Worm (Caenorhabditis elegans) whole organism, L4 larva: ENCODE measurements around the gene clec-5.

Source experiments
- aly-2 ChIP-seq: sonication (generic microtip); optimal IDR thresholded peaks from 2 replicates; lab custom pipeline; 2018; ENCODE audit warnings: missing biosample characterization, missing genetic modification characterization
- egl-27 ChIP-seq: sonication (generic microtip); optimal IDR thresholded peaks from 3 replicates; lab custom pipeline; 2017; ENCODE audit warnings: missing biosample characterization, missing genetic modification reagents, missing genetic modification characterization
- hmg-1.1 ChIP-seq: fragments of 200-800 bp; sonication (Bioruptor generic); IDR thresholded peaks from 2 replicates; pipeline ENCODE4 v1.3.6; 2022; ENCODE audit warnings: missing genetic modification reagents, missing genetic modification characterization, missing compliant biosample characterization
- pha-4 ChIP-seq, 2 experiments: fragments of 150-350 bp in 1 of 2; fragments of 200-800 bp in 1 of 2; sonication (Bioruptor generic) in 1 of 2; IDR thresholded peaks in 1 of 2; optimal IDR thresholded peaks in 1 of 2; 2 replicates each; pipeline versions ENCODE4 v1.3.6 to Lab custom; 2014 to 2022; ENCODE audit warnings: missing genetic modification characterization in 2 of 2, missing genetic modification reagents in 2 of 2, missing biosample characterization in 1 of 2, missing compliant biosample characterization in 1 of 2
- unc-62 ChIP-seq, 3 experiments: fragments of 150-350 bp in 1 of 3; sonication (generic microtip); optimal IDR thresholded peaks in 2 of 3; peaks in 1 of 3; 1 replicate in 1 of 3; 2 replicates in 2 of 3; lab custom pipeline; 2014 to 2017; ENCODE audit warnings: missing biosample characterization in 3 of 3, missing genetic modification characterization in 3 of 3, missing genetic modification reagents in 3 of 3, missing genotype in 1 of 3

DNA sequence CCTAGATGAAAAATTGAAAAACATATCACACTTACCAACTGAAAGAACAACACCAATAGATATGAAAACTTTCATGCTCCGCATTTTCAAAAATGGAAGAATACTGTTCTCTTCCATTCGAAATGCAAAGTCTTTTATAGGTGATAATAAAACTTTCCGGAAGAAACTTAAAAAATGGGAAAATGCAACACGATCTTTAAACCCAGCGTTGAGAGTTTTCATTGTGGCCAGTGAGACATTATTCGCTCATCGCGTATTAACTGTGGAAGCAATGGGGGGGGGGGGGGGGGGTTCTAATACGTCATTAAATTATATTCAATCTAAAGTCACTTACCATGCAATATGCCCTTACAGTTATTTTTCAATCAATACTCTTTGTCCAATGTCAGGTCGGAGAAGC lies 39.1 kb downstream of the clec-5 start, which contains the start of the genes clec-157 and fkh-5:
- TF ChIP-seq egl-27 (tag; lab: Kevin White, UChicago) (no peak), unc-62 (GFP tag; optimal IDR thresholded peaks at IDR 0.05 in 1 of 2; lab: Kevin White, UChicago) (peak in 1 of 2 experiments; percentile 63), unc-62 (tag; optimal IDR thresholded peaks at IDR 0.05; lab: Kevin White, UChicago) (no peak), aly-2 (tag; lab: Kevin White, UChicago) (no peak), hmg-1.1 (no peak), pha-4 (GFP tag; IDR thresholded peaks at IDR 0.05; lab: Robert Waterston, UW) (no peak), pha-4 (tag; optimal IDR thresholded peaks at IDR 0.05; lab: Kevin White, UChicago) (no peak)
